Worm (Caenorhabditis elegans): Measurements from ENCODE around the gene apc-10.

The apc-10 gene

DNA sequence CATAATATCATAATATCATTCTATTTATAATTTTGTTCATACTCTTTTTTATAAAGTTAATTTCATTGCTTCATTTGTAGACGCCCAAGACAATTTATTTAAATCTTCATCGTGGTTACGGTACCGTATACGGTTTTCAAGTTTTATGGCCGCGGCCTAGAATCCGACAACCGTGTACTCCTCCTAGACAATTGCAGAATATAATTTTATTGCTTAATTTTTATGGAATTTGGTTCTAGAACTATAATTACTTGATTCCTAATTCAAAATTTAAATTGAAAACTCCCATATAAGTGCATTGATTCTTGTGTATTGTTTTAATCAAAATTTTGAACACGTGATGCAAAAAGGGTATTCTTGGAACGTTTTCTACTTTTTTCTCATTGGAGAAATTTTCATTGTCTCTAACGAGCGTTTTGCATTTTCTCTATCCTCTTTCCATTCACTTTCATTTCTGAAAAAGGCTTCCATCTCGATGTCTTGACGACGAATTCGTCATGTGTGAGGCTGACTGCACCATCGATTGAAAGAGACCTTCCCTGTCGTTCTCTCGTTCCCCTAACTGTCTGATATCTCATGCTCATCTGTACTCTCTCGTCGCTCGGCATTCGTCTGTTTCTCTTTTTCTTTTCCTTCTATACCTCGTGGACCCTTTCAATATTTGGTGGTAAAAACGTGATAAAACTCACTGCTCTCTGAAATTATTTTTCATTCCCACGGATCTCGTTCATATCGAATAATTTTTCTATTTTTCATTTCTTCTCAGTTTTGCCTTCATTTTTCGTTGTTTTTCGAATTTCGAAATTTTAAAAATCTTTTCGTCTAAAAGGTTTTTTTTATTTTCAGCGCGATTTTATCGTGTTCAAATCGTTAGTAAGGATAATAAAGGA lies 15.2 kb upstream of the apc-10 start, which contains the start of gene pap-1 (continued):
- TF ChIP-seq ZK546.5 (tag; optimal IDR thresholded peaks at IDR 0.05) (no peak), eor-1 (tag; optimal IDR thresholded peaks at IDR 0.05) (no peak), elt-3 (tag; optimal IDR thresholded peaks at IDR 0.05) (no peak), lin-39 (tag; optimal IDR thresholded peaks at IDR 0.05) (no peak)

DNA sequence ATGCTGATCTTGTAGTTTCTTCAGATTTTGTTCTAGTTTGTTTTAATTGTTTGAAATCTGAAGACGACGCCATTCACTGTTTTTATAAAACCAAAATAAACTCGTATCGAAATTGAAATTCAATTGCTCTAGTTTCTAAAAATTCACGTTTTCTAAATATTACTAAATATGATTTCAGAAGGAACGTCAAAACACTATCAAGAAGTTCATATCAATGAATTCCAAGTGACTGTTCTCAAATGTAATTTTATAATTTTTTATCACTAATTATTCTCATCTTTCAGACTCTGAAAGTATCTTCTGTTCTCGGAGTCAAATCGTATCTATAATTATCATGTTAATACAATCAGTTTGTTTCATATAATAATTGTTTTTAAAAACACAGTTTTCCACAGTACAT lies 14.6 kb upstream of the apc-10 start, which contains the start of gene snf-10:
Gene snf-10 (minus strand): TSS at position 101 of the 400 bp plus-strand sequence.
- TF ChIP-seq nhr-28 (tag; optimal IDR thresholded peaks at IDR 0.05) (no peak), ztf-4 (tag; optimal IDR thresholded peaks at IDR 0.05) (no peak), nhr-237 (tag; optimal IDR thresholded peaks at IDR 0.05) (no peak), R02D3.7 (tag; optimal IDR thresholded peaks at IDR 0.05) (no peak), jun-1 (tag; optimal IDR thresholded peaks at IDR 0.05) (no peak), pqm-1 (tag; optimal IDR thresholded peaks at IDR 0.05) (no peak), fkh-2 (tag; optimal IDR thresholded peaks at IDR 0.05) (no peak), nhr-67 (tag; optimal IDR thresholded peaks at IDR 0.05) (no peak), aly-2 (tag; optimal IDR thresholded peaks at IDR 0.05) (no peak), ama-1 (optimal IDR thresholded peaks at IDR 0.05) (no peak), egl-5 (tag; optimal IDR thresholded peaks at IDR 0.05) (no peak), egl-27 (tag; optimal IDR thresholded peaks at IDR 0.05) (no peak), tbx-2 (tag; optimal IDR thresholded peaks at IDR 0.05) (no peak), unc-39 (tag; optimal IDR thresholded peaks at IDR 0.05) (no peak), nhr-76 (tag; optimal IDR thresholded peaks at IDR 0.05) (no peak), lsy-12 (tag; optimal IDR thresholded peaks at IDR 0.05) (no peak), nhr-23 (tag; optimal IDR thresholded peaks at IDR 0.05) (no peak)

DNA sequence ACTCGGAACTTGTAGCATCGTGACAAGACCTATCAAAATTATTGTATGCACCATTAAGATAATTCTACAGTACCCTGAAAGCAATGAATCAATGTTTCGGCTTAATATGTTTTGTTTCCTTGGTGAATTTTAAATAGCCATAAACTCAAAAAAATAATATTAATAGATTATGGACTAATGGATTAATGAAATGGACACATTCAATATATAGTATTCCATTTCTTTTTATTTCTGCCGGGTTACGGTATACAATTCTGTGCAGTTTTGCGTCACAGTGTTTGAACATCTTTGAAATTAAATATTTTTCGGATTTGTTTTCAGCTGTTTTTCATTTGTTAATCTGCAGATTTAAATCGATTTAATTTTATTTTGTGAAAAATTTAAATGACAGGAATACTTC lies 10.5 kb upstream of the apc-10 start, which contains the start of gene set-22:
Gene set-22 (plus strand): TSS at position 301 of the 400 bp plus-strand sequence.
- TF ChIP-seq lsy-12 (tag; optimal IDR thresholded peaks at IDR 0.05) (no peak), nhr-28 (tag; optimal IDR thresholded peaks at IDR 0.05) (no peak), fos-1 (tag; optimal IDR thresholded peaks at IDR 0.05) (no peak), R02D3.7 (tag; optimal IDR thresholded peaks at IDR 0.05) (no peak), lin-15B (tag; optimal IDR thresholded peaks at IDR 0.05) (no peak), ama-1 (optimal IDR thresholded peaks at IDR 0.05) (no peak)

DNA sequence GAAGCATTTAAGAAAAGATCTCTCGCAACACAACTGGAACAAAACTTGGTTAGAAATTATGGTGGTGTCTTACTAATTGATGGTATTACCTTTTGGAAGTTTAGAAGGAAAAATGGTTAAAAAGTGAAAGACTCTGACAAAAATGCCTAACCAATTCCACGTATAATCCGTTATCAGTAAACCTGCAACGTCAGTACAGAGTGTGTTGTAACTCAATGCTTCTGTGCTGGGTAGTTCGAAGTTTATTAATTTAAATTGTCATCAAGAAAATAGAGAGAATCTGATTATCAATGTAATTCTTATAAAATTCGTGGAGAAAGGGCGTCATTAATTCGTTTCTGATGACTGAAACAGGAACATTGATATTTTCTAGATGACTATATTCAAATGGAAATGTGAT lies 9.0 kb upstream of the apc-10 start:
- TF ChIP-seq nhr-67 (tag; optimal IDR thresholded peaks at IDR 0.05), result no peak
- peak; percentile 50 for TF ChIP-seq pqm-1 (tag; optimal IDR thresholded peaks at IDR 0.05)
- TF ChIP-seq ceh-9 (tag; optimal IDR thresholded peaks at IDR 0.05), result no peak
- peak; percentile 57 for TF ChIP-seq elt-2 (tag; optimal IDR thresholded peaks at IDR 0.05)
- no peak for TF ChIP-seq nhr-23 (tag; optimal IDR thresholded peaks at IDR 0.05)

DNA sequence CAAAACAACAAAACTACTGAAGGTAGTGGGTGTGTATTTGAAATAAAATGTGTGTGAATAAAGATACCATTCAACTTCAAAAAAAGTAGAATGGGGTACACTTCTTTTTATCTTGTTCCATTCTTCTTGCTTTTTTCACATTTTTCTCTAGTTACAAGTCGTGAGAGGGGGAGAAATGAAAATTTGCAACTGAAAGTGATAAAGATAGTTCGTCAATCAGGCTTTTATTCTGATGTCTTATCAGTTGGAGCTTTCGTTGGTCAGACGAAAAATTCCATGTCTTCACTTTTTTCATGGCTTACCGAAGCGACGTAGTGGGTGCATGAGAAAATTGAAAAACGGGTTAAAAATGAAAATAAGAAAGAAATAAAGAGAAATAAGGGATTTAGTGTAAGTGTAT lies 7.6 kb upstream of the apc-10 start, which contains the start of gene Y32F6A.4:
Gene Y32F6A.4 (minus strand): TSS at position 347 of the 400 bp plus-strand sequence.
- TF ChIP-seq pha-4 (tag; optimal IDR thresholded peaks at IDR 0.05) (no peak), pqm-1 (tag; optimal IDR thresholded peaks at IDR 0.05) (peak; percentile 23), ZK546.5 (tag; optimal IDR thresholded peaks at IDR 0.05) (no peak), hmg-11 (tag; optimal IDR thresholded peaks at IDR 0.05) (no peak), snpc-4 (tag; optimal IDR thresholded peaks at IDR 0.05) (no peak), elt-2 (tag; optimal IDR thresholded peaks at IDR 0.05) (peak; percentile 76)

DNA sequence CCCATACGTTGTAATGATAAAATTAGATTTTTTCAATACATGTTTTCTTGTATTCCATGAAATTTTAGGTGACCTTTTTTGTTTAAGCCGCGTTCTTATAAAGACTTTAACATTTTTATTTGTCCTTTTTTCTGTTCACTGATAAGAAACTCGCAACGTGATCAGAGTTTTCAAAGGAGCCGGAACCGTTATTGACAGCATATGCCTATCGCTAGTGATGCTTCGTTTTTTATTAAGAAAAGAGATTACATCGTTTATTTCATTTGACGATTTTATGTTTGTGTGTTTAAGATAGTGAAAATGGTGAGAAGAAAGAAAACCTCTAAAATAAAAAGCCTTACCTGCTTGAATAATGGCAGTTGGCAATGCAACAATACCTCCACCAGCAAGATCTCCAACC lies 6.5 kb upstream of the apc-10 start:
- TF ChIP-seq pha-4 (tag; optimal IDR thresholded peaks at IDR 0.05), result peak; percentile 53
- TF ChIP-seq nfya-1 (tag; optimal IDR thresholded peaks at IDR 0.05; ENCODE audit: insufficient read depth), result no peak
- TF ChIP-seq jun-1 (tag; optimal IDR thresholded peaks at IDR 0.05), result peak; percentile 54
- TF ChIP-seq snpc-4 (tag; optimal IDR thresholded peaks at IDR 0.05), result no peak
- peak; percentile 96 for TF ChIP-seq elt-2 (tag; optimal IDR thresholded peaks at IDR 0.05)
- TF ChIP-seq ceh-16 (tag; optimal IDR thresholded peaks at IDR 0.05), result no peak
- TF ChIP-seq pqm-1 (tag; optimal IDR thresholded peaks at IDR 0.05), result peak; percentile 79
